Worm (Caenorhabditis elegans) whole organism, late embryonic: ENCODE measurements around the gene lido-12.
"Not testable (repeated sequence)": the region's sequence is repeated elsewhere in the genome, so short reads cannot be mapped to it uniquely, and the experiment has no call there.

Experiments used
- ama-1 ChIP-seq: fragments of 150-350 bp; optimal IDR thresholded peaks from 2 replicates; lab custom pipeline; 2014
- ceh-6 ChIP-seq: fragments of 200-800 bp; sonication (Bioruptor generic); optimal IDR thresholded peaks from 2 replicates; lab custom pipeline; 2018; ENCODE audit warnings: mild to moderate bottlenecking, missing genetic modification characterization, missing compliant biosample characterization
- elt-2 ChIP-seq: sonication (generic microtip); optimal IDR thresholded peaks from 2 replicates; lab custom pipeline; 2016; ENCODE audit warnings: missing genetic modification reagents, missing genetic modification characterization, missing compliant biosample characterization
- eyg-1 ChIP-seq: sonication (generic microtip); optimal IDR thresholded peaks from 2 replicates; lab custom pipeline; 2016; ENCODE audit warnings: missing genotype, missing genetic modification characterization, missing compliant biosample characterization
- hlh-30 ChIP-seq: sonication (generic microtip); optimal IDR thresholded peaks from 2 replicates; lab custom pipeline; 2017; ENCODE audit warnings: antibody characterized with exemption, missing genetic modification characterization, missing compliant biosample characterization; ENCODE audit not compliant: insufficient read depth
- hlh-8 ChIP-seq: sonication (generic microtip); optimal IDR thresholded peaks from 2 replicates; lab custom pipeline; 2016; ENCODE audit warnings: missing genotype, missing genetic modification characterization, missing compliant biosample characterization
- nfya-1 ChIP-seq: sonication (generic microtip); optimal IDR thresholded peaks from 2 replicates; lab custom pipeline; 2017; ENCODE audit warnings: missing genetic modification characterization, mild to moderate bottlenecking, missing compliant biosample characterization, antibody characterized with exemption, moderate library complexity
- npax-4 ChIP-seq: sonication (generic microtip); optimal IDR thresholded peaks from 2 replicates; lab custom pipeline; 2016; ENCODE audit warnings: missing genetic modification characterization, missing compliant biosample characterization
- odd-2 ChIP-seq: sonication (generic microtip); optimal IDR thresholded peaks from 2 replicates; lab custom pipeline; 2017; ENCODE audit warnings: antibody characterized with exemption, mild to moderate bottlenecking, missing genetic modification characterization, missing compliant biosample characterization
- pax-1 ChIP-seq: fragments of 150-350 bp; optimal IDR thresholded peaks from 2 replicates; lab custom pipeline; 2014; ENCODE audit warnings: missing biosample characterization, missing genetic modification characterization
- sox-2 ChIP-seq: fragments of 200-800 bp; sonication (Bioruptor generic); IDR thresholded peaks from 2 replicates; pipeline ENCODE4 v1.3.6; 2022; ENCODE audit warnings: missing genetic modification reagents, missing genetic modification characterization, missing compliant biosample characterization
- tbx-2 ChIP-seq: sonication (generic microtip); optimal IDR thresholded peaks from 2 replicates; lab custom pipeline; 2016; ENCODE audit warnings: missing genetic modification characterization, missing compliant biosample characterization
- unc-55 ChIP-seq: sonication (generic microtip); optimal IDR thresholded peaks from 2 replicates; lab custom pipeline; 2017; ENCODE audit warnings: missing biosample characterization, missing genetic modification reagents, missing genetic modification characterization

DNA sequence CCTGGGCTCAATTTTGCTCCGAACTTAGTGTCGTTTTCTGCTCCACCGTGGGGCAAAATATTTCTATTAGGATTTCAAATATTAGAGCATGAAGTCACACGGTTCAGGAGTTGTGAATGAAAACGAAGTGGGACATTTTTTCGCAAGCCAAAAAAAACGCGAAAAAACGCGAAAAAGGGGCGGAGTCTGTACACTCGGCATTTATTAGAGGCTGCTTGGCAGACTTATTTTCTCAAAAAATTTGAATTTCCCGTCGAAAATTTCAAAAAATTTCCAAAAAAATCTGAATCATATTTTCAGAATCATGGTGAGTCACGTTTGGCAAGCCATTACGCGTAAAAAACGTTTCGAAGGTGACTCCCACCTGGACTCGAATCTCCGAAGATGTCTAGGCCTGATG, 26.9 kb downstream of the lido-12 start, which contains the start of gene B0454.6:
- not testable (repeated sequence) for TF ChIP-seq hlh-30 (tag; lab: Kevin White, UChicago); pax-1 (tag; lab: Kevin White, UChicago); ceh-6 (GFP tag; lab: Kevin White, UChicago); elt-2 (tag; lab: Kevin White, UChicago); ama-1 (lab: Kevin White, UChicago); eyg-1; unc-55 (GFP tag; lab: Kevin White, UChicago); tbx-2 (tag; lab: Kevin White, UChicago); odd-2 (tag; lab: Kevin White, UChicago); sox-2 (GFP tag; lab: Robert Waterston, UW); npax-4 (tag; lab: Kevin White, UChicago); hlh-8 (tag; lab: Kevin White, UChicago); nfya-1 (tag; lab: Kevin White, UChicago)
